Fruit fly (Drosophila melanogaster) whole organism, embryonic: ENCODE results near the gene Fdx1.

Experiments used
- CG11247 ChIP-seq: fragments of 200-800 bp; sonication (Bioruptor generic); IDR thresholded peaks from 2 replicates; pipeline ENCODE4 v1.3.6; 2022; ENCODE audit warnings: missing biosample characterization, missing genetic modification characterization
- CG12744 ChIP-seq: fragments of 200-800 bp; sonication (Bioruptor generic); optimal IDR thresholded peaks from 2 replicates; lab custom pipeline; 2016; ENCODE audit warnings: missing biosample characterization, missing genetic modification characterization
- CG14050 ChIP-seq: fragments of 200-800 bp; sonication (Bioruptor generic); IDR thresholded peaks from 3 replicates; pipeline ENCODE4 v1.3.6; 2022; ENCODE audit warnings: missing biosample characterization, missing genetic modification characterization
- CG1602 ChIP-seq: fragments of 200-800 bp; sonication (Bioruptor generic); optimal IDR thresholded peaks from 3 replicates; lab custom pipeline; 2016; ENCODE audit warnings: missing biosample characterization, missing genetic modification characterization
- CG1603 ChIP-seq: fragments of 200-800 bp; sonication (Bioruptor generic); optimal IDR thresholded peaks from 2 replicates; lab custom pipeline; 2019; ENCODE audit warnings: missing biosample characterization, mild to moderate bottlenecking, missing genetic modification characterization, moderate library complexity
- CG16813 ChIP-seq: fragments of 200-800 bp; sonication (Bioruptor generic); IDR thresholded peaks from 3 replicates; pipeline ENCODE4 v1.3.6; 2022; ENCODE audit warnings: missing biosample characterization, missing genetic modification characterization; ENCODE audit not compliant: partially characterized antibody
- CG17186 ChIP-seq: fragments of 200-800 bp; sonication (Bioruptor generic); optimal IDR thresholded peaks from 3 replicates; lab custom pipeline; 2017; ENCODE audit warnings: missing biosample characterization, missing genetic modification reagents, missing genetic modification characterization
- CG17359 ChIP-seq: fragments of 200-800 bp; sonication (Bioruptor generic); optimal IDR thresholded peaks from 3 replicates; lab custom pipeline; 2018; ENCODE audit warnings: missing biosample characterization, mild to moderate bottlenecking, missing genetic modification characterization, moderate library complexity
- CG1832 ChIP-seq: fragments of 200-800 bp; sonication (Bioruptor generic); optimal IDR thresholded peaks from 2 replicates; lab custom pipeline; 2017; ENCODE audit warnings: missing biosample characterization, mild to moderate bottlenecking, missing genetic modification characterization, inconsistent platforms
- CG2199 ChIP-seq: fragments of 200-800 bp; sonication (Bioruptor generic); IDR thresholded peaks from 3 replicates; pipeline ENCODE4 v1.3.6; 2022; ENCODE audit warnings: missing biosample characterization, missing genetic modification characterization
- CG31365 ChIP-seq: fragments of 200-800 bp; sonication (Bioruptor generic); optimal IDR thresholded peaks from 2 replicates; lab custom pipeline; 2018; ENCODE audit warnings: missing biosample characterization, mild to moderate bottlenecking, missing genetic modification characterization
- CG33213 ChIP-seq: fragments of 200-800 bp; sonication (Bioruptor generic); optimal IDR thresholded peaks from 3 replicates; lab custom pipeline; 2016; ENCODE audit warnings: missing biosample characterization, missing genetic modification characterization
- CG5953 ChIP-seq: fragments of 200-800 bp; sonication (Bioruptor generic); IDR thresholded peaks from 2 replicates; pipeline ENCODE4 v1.3.6; 2022; ENCODE audit warnings: missing biosample characterization, missing genetic modification characterization
- CG6254 ChIP-seq: fragments of 200-800 bp; sonication (Bioruptor generic); optimal IDR thresholded peaks from 3 replicates; lab custom pipeline; 2017; ENCODE audit warnings: mild to moderate bottlenecking, missing biosample characterization, missing genetic modification reagents, missing genetic modification characterization
- CG6654 ChIP-seq: fragments of 200-800 bp; sonication (Bioruptor generic); optimal IDR thresholded peaks from 2 replicates; lab custom pipeline; 2017; ENCODE audit warnings: missing biosample characterization, mild to moderate bottlenecking, missing genetic modification characterization
- CG8089 ChIP-seq: fragments of 200-800 bp; sonication (Bioruptor generic); optimal IDR thresholded peaks from 3 replicates; lab custom pipeline; 2016; ENCODE audit warnings: missing biosample characterization, missing genetic modification characterization
- CG9817 ChIP-seq: fragments of 200-800 bp; sonication (Bioruptor generic); optimal IDR thresholded peaks from 2 replicates; lab custom pipeline; 2018; ENCODE audit warnings: missing biosample characterization, mild to moderate bottlenecking, missing genetic modification characterization, moderate library complexity
- E2f2 ChIP-seq: fragments of 200-800 bp; sonication (Bioruptor generic); IDR thresholded peaks from 2 replicates; pipeline ENCODE4 v1.3.6; 2022; ENCODE audit warnings: missing biosample characterization, missing genetic modification characterization
- Ets65A ChIP-seq: fragments of 200-800 bp; sonication (Bioruptor generic); peaks from one replicate; lab custom pipeline; 2016; ENCODE audit warnings: missing biosample characterization, missing genetic modification characterization
- Gug ChIP-seq: fragments of 200-800 bp; sonication (Bioruptor generic); IDR thresholded peaks from 4 replicates; pipeline ENCODE4 v1.3.6; 2022; ENCODE audit warnings: missing biosample characterization, missing genetic modification characterization
- Hmx ChIP-seq: fragments of 200-800 bp; sonication (Bioruptor generic); optimal IDR thresholded peaks from 2 replicates; lab custom pipeline; 2016; ENCODE audit warnings: missing biosample characterization, missing genetic modification characterization
- Opbp ChIP-seq: fragments of 200-800 bp; sonication (Bioruptor generic); IDR thresholded peaks from 3 replicates; pipeline ENCODE4 v1.3.6; 2022; ENCODE audit warnings: missing biosample characterization, missing genetic modification characterization; ENCODE audit not compliant: partially characterized antibody
- Pdp1 ChIP-seq, 2 experiments: fragments of 200-800 bp; sonication (Bioruptor generic); optimal IDR thresholded peaks; 3 replicates each; lab custom pipeline; 2016; ENCODE audit warnings: missing biosample characterization in 2 of 2, missing genetic modification characterization in 2 of 2, mild to moderate bottlenecking in 1 of 2, moderate library complexity in 1 of 2
- Side ChIP-seq: fragments of 200-800 bp; sonication (Bioruptor generic); optimal IDR thresholded peaks from 2 replicates; lab custom pipeline; 2016; ENCODE audit warnings: missing biosample characterization, missing genetic modification characterization
- Sox100B ChIP-seq: fragments of 200-800 bp; sonication (Bioruptor generic); optimal IDR thresholded peaks from 3 replicates; lab custom pipeline; 2018; ENCODE audit warnings: missing biosample characterization, mild to moderate bottlenecking, missing genetic modification characterization
- Taf1 ChIP-seq: fragments of 200-800 bp; sonication (Bioruptor generic); IDR thresholded peaks from 2 replicates; pipeline ENCODE4 v1.3.6; 2022; ENCODE audit warnings: missing biosample characterization, missing genetic modification characterization
- Xrp1 ChIP-seq: fragments of 200-800 bp; sonication (Bioruptor generic); IDR thresholded peaks from 2 replicates; pipeline ENCODE4 v1.3.6; 2022; ENCODE audit warnings: missing biosample characterization, missing genetic modification characterization
- amos ChIP-seq: fragments of 200-800 bp; sonication (Bioruptor generic); IDR thresholded peaks from 2 replicates; pipeline ENCODE4 v1.3.6; 2022; ENCODE audit warnings: missing biosample characterization, missing genetic modification characterization; ENCODE audit not compliant: partially characterized antibody
- ase ChIP-seq: fragments of 200-800 bp; sonication (Bioruptor generic); IDR thresholded peaks from 3 replicates; pipeline ENCODE4 v1.3.6; 2022; ENCODE audit warnings: missing biosample characterization, missing genetic modification characterization
- caup ChIP-seq: fragments of 200-800 bp; sonication (Bioruptor generic); optimal IDR thresholded peaks from 3 replicates; lab custom pipeline; 2017; ENCODE audit warnings: missing biosample characterization, mild to moderate bottlenecking, missing genetic modification characterization, moderate library complexity; ENCODE audit not compliant: severe bottlenecking
- cwo ChIP-seq: fragments of 200-800 bp; sonication (Bioruptor generic); optimal IDR thresholded peaks from 3 replicates; lab custom pipeline; 2017; ENCODE audit warnings: missing biosample characterization, missing genetic modification characterization, mild to moderate bottlenecking, moderate library complexity, missing genetic modification reagents
- ems ChIP-seq: fragments of 200-800 bp; sonication (Bioruptor generic); optimal IDR thresholded peaks from 3 replicates; lab custom pipeline; 2016; ENCODE audit warnings: missing biosample characterization, missing genetic modification characterization
- esg ChIP-seq: fragments of 200-800 bp; sonication (Bioruptor generic); conservative IDR thresholded peaks from 2 replicates; pipeline ENCODE4 v1.3.6; 2022; ENCODE audit warnings: missing biosample characterization, missing genetic modification characterization
- exex ChIP-seq: fragments of 200-800 bp; sonication (Bioruptor generic); optimal IDR thresholded peaks from 4 replicates; lab custom pipeline; 2018; ENCODE audit warnings: missing biosample characterization, mild to moderate bottlenecking, missing genetic modification characterization, moderate library complexity
- hkb ChIP-seq, 2 experiments: fragments of 200-800 bp in 1 of 2; fragments of >200 bp in 1 of 2; sonication (Bioruptor generic) in 1 of 2; IDR thresholded peaks in 1 of 2; optimal IDR thresholded peaks in 1 of 2; 2 replicates each; pipeline versions ENCODE4 v1.3.6 to Lab custom; 2017 to 2022; ENCODE audit warnings: missing biosample characterization in 1 of 2, missing genetic modification characterization in 1 of 2
- insv ChIP-seq, 2 experiments: fragments of 200-800 bp; sonication (Bioruptor generic); optimal IDR thresholded peaks; 3 replicates each; lab custom pipeline; 2016 to 2018; ENCODE audit warnings: missing biosample characterization in 2 of 2, missing genetic modification characterization in 2 of 2
- mirr ChIP-seq: fragments of 200-800 bp; sonication (Bioruptor generic); optimal IDR thresholded peaks from 3 replicates; lab custom pipeline; 2018; ENCODE audit warnings: missing biosample characterization, mild to moderate bottlenecking, missing genetic modification characterization
- nom ChIP-seq: fragments of 200-800 bp; sonication (Bioruptor generic); optimal IDR thresholded peaks from 2 replicates; lab custom pipeline; 2017; ENCODE audit warnings: missing biosample characterization, missing genetic modification characterization, mild to moderate bottlenecking, moderate library complexity, missing genetic modification reagents
- p53 ChIP-seq: fragments of 200-800 bp; sonication (Bioruptor generic); optimal IDR thresholded peaks from 2 replicates; lab custom pipeline; 2016; ENCODE audit warnings: missing biosample characterization, missing genetic modification characterization
- pfk ChIP-seq: fragments of 200-800 bp; sonication (Bioruptor generic); optimal IDR thresholded peaks from 2 replicates; lab custom pipeline; 2018; ENCODE audit warnings: missing biosample characterization, mild to moderate bottlenecking, missing genetic modification characterization, moderate library complexity
- pros ChIP-seq: fragments of 200-800 bp; sonication (Bioruptor generic); optimal IDR thresholded peaks from 3 replicates; lab custom pipeline; 2019; ENCODE audit warnings: missing biosample characterization, mild to moderate bottlenecking, missing genetic modification characterization, moderate library complexity
- repo ChIP-seq: fragments of 200-800 bp; sonication (Bioruptor generic); optimal IDR thresholded peaks from 2 replicates; lab custom pipeline; 2016; ENCODE audit warnings: missing biosample characterization, missing genetic modification characterization
- salm ChIP-seq: fragments of 200-800 bp; sonication (Bioruptor generic); optimal IDR thresholded peaks from 2 replicates; lab custom pipeline; 2018; ENCODE audit warnings: missing biosample characterization, mild to moderate bottlenecking, missing genetic modification characterization
- sd ChIP-seq: fragments of 200-800 bp; sonication (Bioruptor generic); optimal IDR thresholded peaks from 3 replicates; lab custom pipeline; 2018; ENCODE audit warnings: missing biosample characterization, mild to moderate bottlenecking, missing genetic modification characterization, moderate library complexity
- slp2 ChIP-seq: fragments of 200-800 bp; sonication (Bioruptor generic); optimal IDR thresholded peaks from 2 replicates; lab custom pipeline; 2016; ENCODE audit warnings: missing biosample characterization, missing genetic modification characterization
- trem ChIP-seq: fragments of 200-800 bp; optimal IDR thresholded peaks from 3 replicates; lab custom pipeline; 2019; ENCODE audit warnings: missing biosample characterization, mild to moderate bottlenecking, missing genetic modification characterization, moderate library complexity
- wdn ChIP-seq: fragments of 200-800 bp; sonication (Bioruptor generic); IDR thresholded peaks from 2 replicates; pipeline ENCODE4 v1.3.6; 2022; ENCODE audit warnings: missing biosample characterization, missing genetic modification characterization
- zen ChIP-seq: fragments of 200-800 bp; sonication (Bioruptor generic); optimal IDR thresholded peaks from 3 replicates; lab custom pipeline; 2018; ENCODE audit warnings: missing biosample characterization, mild to moderate bottlenecking, missing genetic modification characterization, moderate library complexity

Fdx1 gene

dm6 chr3L:9399013-9399750, 28.1 kb upstream of the Fdx1 start, which contains the start of gene CG4080 (continued):
- TF ChIP-seq p53 (GFP tag; lab: Kevin White, UChicago), result no peak
- TF ChIP-seq insv (GFP tag; optimal IDR thresholded peaks at IDR 0.05; lab: Kevin White, UChicago), result peak in 1 of 2 experiments; percentile 25
- no peak for TF ChIP-seq CG6254 (GFP tag; lab: Kevin White, UChicago)
- no peak for TF ChIP-seq Taf1 (GFP tag; lab: Robert Waterston, UW)
- TF ChIP-seq mirr (GFP tag; lab: Kevin White, UChicago), result no peak
- TF ChIP-seq exex, result peak; percentile 1
- TF ChIP-seq CG14050 (GFP tag; lab: Robert Waterston, UW), result no peak
- TF ChIP-seq Side (GFP tag; lab: Kevin White, UChicago), result no peak
- peak; percentile 55 for TF ChIP-seq CG1603 (tag; lab: Kevin White, UChicago)
- TF ChIP-seq CG6654 (GFP tag; lab: Kevin White, UChicago), result no peak
- no peak for TF ChIP-seq CG2199 (GFP tag; lab: Robert Waterston, UW)
- 0 out of 2 replicates have a peak, but pooled peaks have one; percentile 41 for TF ChIP-seq CG5953 (GFP tag; lab: Robert Waterston, UW)
- TF ChIP-seq slp2 (GFP tag; lab: Kevin White, UChicago), result no peak
- no peak for TF ChIP-seq ase (GFP tag; lab: Robert Waterston, UW)
- TF ChIP-seq caup, result peak; percentile 33
- TF ChIP-seq Pdp1 (GFP tag; optimal IDR thresholded peaks at IDR 0.05; lab: Kevin White, UChicago), result peak in 1 of 2 experiments; percentile 22
- peak; percentile 3 for TF ChIP-seq CG12744
- no peak for TF ChIP-seq wdn (GFP tag; lab: Robert Waterston, UW)
- TF ChIP-seq CG8089 (GFP tag; lab: Kevin White, UChicago), result no peak
- TF ChIP-seq E2f2 (GFP tag; lab: Robert Waterston, UW), result peak; percentile 29; the same call in 1 of the 2 replicates
- peak; percentile 61 for TF ChIP-seq trem (tag; lab: Kevin White, UChicago)
- no peak for TF ChIP-seq CG31365 (tag; lab: Kevin White, UChicago)
- peak; percentile 79 for TF ChIP-seq Ets65A (GFP tag; lab: Kevin White, UChicago)
- TF ChIP-seq amos (GFP tag; lab: Robert Waterston, UW), result peak; percentile 76; the same call in 1 of the 2 replicates
- TF ChIP-seq zen (tag; lab: Kevin White, UChicago), result peak; percentile 26
- TF ChIP-seq sd (tag; lab: Kevin White, UChicago), result peak; percentile 51
- no peak for TF ChIP-seq CG17186
- no peak for TF ChIP-seq Sox100B
- TF ChIP-seq Opbp (GFP tag; lab: Robert Waterston, UW), result peak; percentile 65; the same call in 1 of the 3 replicates
- TF ChIP-seq hkb (optimal IDR thresholded peaks at IDR 0.05; lab: Kevin White, UChicago), result peak; percentile 6
- 0 out of 2 replicates have a peak, but pooled peaks have one; percentile 19 for TF ChIP-seq hkb (GFP tag; IDR thresholded peaks at IDR 0.05; lab: Robert Waterston, UW)
- TF ChIP-seq Xrp1 (GFP tag; lab: Robert Waterston, UW), result no peak; the same call in 1 of the 2 replicates
- no peak for TF ChIP-seq CG11247 (GFP tag; lab: Robert Waterston, UW)
- TF ChIP-seq pros (GFP tag; lab: Kevin White, UChicago), result no peak
- TF ChIP-seq CG1602, result no peak
- TF ChIP-seq Hmx (GFP tag; lab: Kevin White, UChicago), result peak; percentile 9
- TF ChIP-seq CG33213 (GFP tag; lab: Kevin White, UChicago), result peak; percentile 25
- no peak for TF ChIP-seq salm (tag; lab: Kevin White, UChicago)
- no peak for TF ChIP-seq CG17359
- peak; percentile 35 for TF ChIP-seq ems (GFP tag; lab: Kevin White, UChicago)
- TF ChIP-seq Gug (GFP tag; lab: Robert Waterston, UW), result no peak
- no peak for TF ChIP-seq repo (GFP tag; lab: Kevin White, UChicago)
- TF ChIP-seq CG16813, result peak; percentile 77
- TF ChIP-seq cwo, result no peak
- TF ChIP-seq CG9817 (tag; lab: Kevin White, UChicago), result no peak
- TF ChIP-seq pfk, result no peak
- no peak for TF ChIP-seq esg (GFP tag; lab: Robert Waterston, UW)
- no peak for TF ChIP-seq CG1832 (GFP tag; lab: Kevin White, UChicago)
- no peak for TF ChIP-seq nom
